Fruit fly (Drosophila melanogaster) whole organism, embryonic: ENCODE data around the gene CG13367.

Experiments
- CG10462 ChIP-seq: fragments of 200-800 bp; sonication (Bioruptor generic); optimal IDR thresholded peaks from 2 replicates; lab custom pipeline; 2016; ENCODE audit warnings: missing biosample characterization, missing genetic modification characterization
- CG10565 ChIP-seq: fragments of 200-800 bp; sonication (Bioruptor generic); optimal IDR thresholded peaks from 3 replicates; lab custom pipeline; 2016; ENCODE audit warnings: missing biosample characterization, mild to moderate bottlenecking, missing genetic modification characterization
- CG11085 ChIP-seq: fragments of 200-800 bp; sonication (Bioruptor generic); IDR thresholded peaks from 2 replicates; pipeline ENCODE4 v1.3.6; 2022; ENCODE audit warnings: missing biosample characterization, missing genetic modification characterization
- CG11695 ChIP-seq: fragments of 200-800 bp; sonication (Bioruptor generic); IDR thresholded peaks from 3 replicates; pipeline ENCODE4 v1.3.6; 2022; ENCODE audit warnings: missing biosample characterization, missing genetic modification characterization
- CG12391 ChIP-seq: fragments of 200-800 bp; sonication (Bioruptor generic); optimal IDR thresholded peaks from 3 replicates; lab custom pipeline; 2018; ENCODE audit warnings: missing biosample characterization, mild to moderate bottlenecking, missing genetic modification characterization, moderate library complexity
- CG13894 ChIP-seq: fragments of 200-800 bp; sonication (Bioruptor generic); optimal IDR thresholded peaks from 3 replicates; lab custom pipeline; 2018; ENCODE audit warnings: missing biosample characterization, mild to moderate bottlenecking, missing genetic modification characterization, moderate library complexity
- CG14710 ChIP-seq: fragments of 200-800 bp; sonication (Bioruptor generic); optimal IDR thresholded peaks from 3 replicates; lab custom pipeline; 2019; ENCODE audit warnings: missing biosample characterization, mild to moderate bottlenecking, missing genetic modification characterization, moderate library complexity
- CG15269 ChIP-seq: fragments of 200-800 bp; sonication (Bioruptor generic); optimal IDR thresholded peaks from 2 replicates; lab custom pipeline; 2018; ENCODE audit warnings: missing biosample characterization, mild to moderate bottlenecking, missing genetic modification characterization, moderate library complexity
- CG1529 ChIP-seq: fragments of 200-800 bp; sonication (Bioruptor generic); optimal IDR thresholded peaks from 3 replicates; lab custom pipeline; 2018; ENCODE audit warnings: missing biosample characterization, missing genetic modification characterization
- CG17361 ChIP-seq: fragments of 200-800 bp; sonication (Bioruptor generic); IDR thresholded peaks from 3 replicates; pipeline ENCODE4 v1.3.6; 2022; ENCODE audit warnings: missing biosample characterization, missing genetic modification characterization
- CG17385 ChIP-seq: fragments of 200-800 bp; sonication (Bioruptor generic); optimal IDR thresholded peaks from 3 replicates; lab custom pipeline; 2018; ENCODE audit warnings: missing biosample characterization, mild to moderate bottlenecking, missing genetic modification characterization
- CG1832 ChIP-seq: fragments of 200-800 bp; sonication (Bioruptor generic); optimal IDR thresholded peaks from 2 replicates; lab custom pipeline; 2017; ENCODE audit warnings: missing biosample characterization, mild to moderate bottlenecking, missing genetic modification characterization, inconsistent platforms
- CG33213 ChIP-seq: fragments of 200-800 bp; sonication (Bioruptor generic); optimal IDR thresholded peaks from 3 replicates; lab custom pipeline; 2016; ENCODE audit warnings: missing biosample characterization, missing genetic modification characterization
- CG33557 ChIP-seq: fragments of 200-800 bp; sonication (Bioruptor generic); optimal IDR thresholded peaks from 2 replicates; lab custom pipeline; 2019; ENCODE audit warnings: missing biosample characterization, mild to moderate bottlenecking, missing genetic modification characterization, moderate library complexity
- CG3407 ChIP-seq: fragments of 200-800 bp; sonication (Bioruptor generic); optimal IDR thresholded peaks from 2 replicates; lab custom pipeline; 2018; ENCODE audit warnings: missing biosample characterization, mild to moderate bottlenecking, missing genetic modification characterization
- CG4617 ChIP-seq: fragments of 200-800 bp; sonication (Bioruptor generic); optimal IDR thresholded peaks from 3 replicates; lab custom pipeline; 2016; ENCODE audit warnings: missing biosample characterization, missing genetic modification characterization, borderline replicate concordance
- CG4730 ChIP-seq: fragments of 200-800 bp; sonication (Bioruptor generic); IDR thresholded peaks from 2 replicates; pipeline ENCODE4 v1.3.6; 2022; ENCODE audit warnings: missing biosample characterization, missing genetic modification characterization
- CG5245 ChIP-seq: fragments of 200-800 bp; sonication (Bioruptor generic); optimal IDR thresholded peaks from 3 replicates; lab custom pipeline; 2016; ENCODE audit warnings: missing biosample characterization, missing genetic modification characterization
- CG9215 ChIP-seq: fragments of 200-800 bp; sonication (Bioruptor generic); IDR thresholded peaks from 2 replicates; pipeline ENCODE4 v1.3.6; 2022; ENCODE audit warnings: missing biosample characterization, missing genetic modification characterization
- Camta ChIP-seq: fragments of 200-800 bp; sonication (Bioruptor generic); optimal IDR thresholded peaks from 2 replicates; lab custom pipeline; 2016; ENCODE audit warnings: missing biosample characterization, missing genetic modification characterization
- CoRest ChIP-seq: fragments of 200-800 bp; sonication (Bioruptor generic); optimal IDR thresholded peaks from 3 replicates; lab custom pipeline; 2018; ENCODE audit warnings: missing biosample characterization, mild to moderate bottlenecking, missing genetic modification characterization, moderate library complexity
- Dip2 ChIP-seq: fragments of 200-800 bp; sonication (Bioruptor generic); IDR thresholded peaks from 2 replicates; pipeline ENCODE4 v1.3.6; 2022; ENCODE audit warnings: missing biosample characterization, missing genetic modification characterization
- MBD-R2 ChIP-seq: fragments of 200-800 bp; sonication (Bioruptor generic); IDR thresholded peaks from 2 replicates; pipeline ENCODE4 v1.3.6; 2022; ENCODE audit warnings: missing biosample characterization, missing genetic modification characterization
- MTF-1 ChIP-seq: fragments of 200-800 bp; sonication (Bioruptor generic); optimal IDR thresholded peaks from 2 replicates; lab custom pipeline; 2018; ENCODE audit warnings: missing biosample characterization, mild to moderate bottlenecking, missing genetic modification characterization, borderline replicate concordance
- Med ChIP-seq: fragments of 200-800 bp; sonication (Bioruptor generic); peaks from one replicate; lab custom pipeline; 2016; ENCODE audit warnings: missing biosample characterization, missing genetic modification characterization, mild to moderate bottlenecking, inconsistent platforms, moderate library complexity
- NK7.1 ChIP-seq: fragments of 200-800 bp; sonication (Bioruptor generic); optimal IDR thresholded peaks from 3 replicates; lab custom pipeline; 2016; ENCODE audit warnings: missing biosample characterization, missing genetic modification characterization
- Nf-YB ChIP-seq: fragments of 200-800 bp; sonication (Bioruptor generic); optimal IDR thresholded peaks from 3 replicates; lab custom pipeline; 2019; ENCODE audit warnings: missing biosample characterization, mild to moderate bottlenecking, missing genetic modification characterization, moderate library complexity
- Opbp ChIP-seq: fragments of 200-800 bp; sonication (Bioruptor generic); IDR thresholded peaks from 3 replicates; pipeline ENCODE4 v1.3.6; 2022; ENCODE audit warnings: missing biosample characterization, missing genetic modification characterization; ENCODE audit not compliant: partially characterized antibody
- Sin3A ChIP-seq: fragments of >200 bp; optimal IDR thresholded peaks from 2 replicates; lab custom pipeline; 2018
- Six4 ChIP-seq: fragments of 200-800 bp; sonication (Bioruptor generic); optimal IDR thresholded peaks from 2 replicates; lab custom pipeline; 2016; ENCODE audit warnings: missing biosample characterization, missing genetic modification characterization
- bowl ChIP-seq: fragments of 200-800 bp; sonication (Bioruptor generic); IDR thresholded peaks from 2 replicates; pipeline ENCODE4 v1.3.6; 2022; ENCODE audit warnings: missing biosample characterization, missing genetic modification characterization
- cato ChIP-seq: fragments of 200-800 bp; sonication (Bioruptor generic); optimal IDR thresholded peaks from 2 replicates; lab custom pipeline; 2016; ENCODE audit warnings: missing biosample characterization, missing genetic modification characterization, borderline replicate concordance
- cg ChIP-seq: fragments of 200-800 bp; sonication (Bioruptor generic); optimal IDR thresholded peaks from 3 replicates; lab custom pipeline; 2019; ENCODE audit warnings: missing biosample characterization, mild to moderate bottlenecking, missing genetic modification characterization, moderate library complexity
- eve ChIP-seq, 2 experiments: fragments of >200 bp; optimal IDR thresholded peaks; 2 replicates each; lab custom pipeline; 2017; ENCODE audit warnings: missing biosample characterization in 2 of 2, missing genetic modification characterization in 2 of 2
- exex ChIP-seq: fragments of 200-800 bp; sonication (Bioruptor generic); optimal IDR thresholded peaks from 4 replicates; lab custom pipeline; 2018; ENCODE audit warnings: missing biosample characterization, mild to moderate bottlenecking, missing genetic modification characterization, moderate library complexity
- gce ChIP-seq: fragments of 200-800 bp; sonication (Bioruptor generic); IDR thresholded peaks from 3 replicates; pipeline ENCODE4 v1.3.6; 2022; ENCODE audit warnings: missing biosample characterization, missing genetic modification characterization
- jing ChIP-seq: fragments of 200-800 bp; sonication (Bioruptor generic); optimal IDR thresholded peaks from 2 replicates; lab custom pipeline; 2018; ENCODE audit warnings: missing biosample characterization, mild to moderate bottlenecking, missing genetic modification characterization
- klu ChIP-seq: fragments of 200-800 bp; sonication (Bioruptor generic); IDR thresholded peaks from 2 replicates; pipeline ENCODE4 v1.3.6; 2022; ENCODE audit warnings: missing biosample characterization, missing genetic modification characterization
- knrl ChIP-seq: fragments of 200-800 bp; sonication (Bioruptor generic); IDR thresholded peaks from 3 replicates; pipeline ENCODE4 v1.3.6; 2022; ENCODE audit warnings: missing biosample characterization, missing genetic modification characterization; ENCODE audit not compliant: partially characterized antibody
- maf-S ChIP-seq: fragments of 200-800 bp; sonication (Bioruptor generic); optimal IDR thresholded peaks from 2 replicates; lab custom pipeline; 2016; ENCODE audit warnings: missing biosample characterization, missing genetic modification characterization
- nerfin-1 ChIP-seq: fragments of 200-800 bp; sonication (Bioruptor generic); optimal IDR thresholded peaks from 3 replicates; lab custom pipeline; 2019; ENCODE audit warnings: missing biosample characterization, mild to moderate bottlenecking, missing genetic modification characterization, moderate library complexity
- nmo ChIP-seq: fragments of 200-800 bp; sonication (Bioruptor generic); optimal IDR thresholded peaks from 2 replicates; lab custom pipeline; 2018; ENCODE audit warnings: missing biosample characterization, mild to moderate bottlenecking, missing genetic modification characterization, moderate library complexity
- onecut ChIP-seq: fragments of 200-800 bp; sonication (Bioruptor generic); IDR thresholded peaks from 2 replicates; pipeline ENCODE4 v1.3.6; 2022; ENCODE audit warnings: missing biosample characterization, missing genetic modification characterization
- pb ChIP-seq: fragments of 200-800 bp; sonication (Bioruptor generic); optimal IDR thresholded peaks from 3 replicates; lab custom pipeline; 2016; ENCODE audit warnings: missing biosample characterization, missing genetic modification characterization
- phol ChIP-seq: fragments of 200-800 bp; sonication (Bioruptor generic); optimal IDR thresholded peaks from 3 replicates; lab custom pipeline; 2018; ENCODE audit warnings: missing biosample characterization, mild to moderate bottlenecking, missing genetic modification characterization, moderate library complexity
- pnt ChIP-seq: fragments of 200-800 bp; sonication (Bioruptor generic); optimal IDR thresholded peaks from 3 replicates; lab custom pipeline; 2016; ENCODE audit warnings: missing biosample characterization, missing genetic modification characterization
- run ChIP-seq: fragments of 200-800 bp; sonication (Bioruptor generic); optimal IDR thresholded peaks from 3 replicates; lab custom pipeline; 2018; ENCODE audit warnings: missing biosample characterization, mild to moderate bottlenecking, missing genetic modification characterization
- stwl ChIP-seq: fragments of 200-800 bp; sonication (Bioruptor generic); optimal IDR thresholded peaks from 3 replicates; lab custom pipeline; 2018; ENCODE audit warnings: missing biosample characterization, mild to moderate bottlenecking, missing genetic modification characterization, moderate library complexity
- tin ChIP-seq: fragments of 200-800 bp; sonication (Bioruptor generic); optimal IDR thresholded peaks from 3 replicates; lab custom pipeline; 2016; ENCODE audit warnings: missing biosample characterization, missing genetic modification characterization
- unc-4 ChIP-seq: fragments of 200-800 bp; sonication (Bioruptor generic); IDR thresholded peaks from 2 replicates; pipeline ENCODE4 v1.3.6; 2022; ENCODE audit warnings: missing biosample characterization, missing genetic modification characterization; ENCODE audit not compliant: partially characterized antibody

CG13367 gene

DNA sequence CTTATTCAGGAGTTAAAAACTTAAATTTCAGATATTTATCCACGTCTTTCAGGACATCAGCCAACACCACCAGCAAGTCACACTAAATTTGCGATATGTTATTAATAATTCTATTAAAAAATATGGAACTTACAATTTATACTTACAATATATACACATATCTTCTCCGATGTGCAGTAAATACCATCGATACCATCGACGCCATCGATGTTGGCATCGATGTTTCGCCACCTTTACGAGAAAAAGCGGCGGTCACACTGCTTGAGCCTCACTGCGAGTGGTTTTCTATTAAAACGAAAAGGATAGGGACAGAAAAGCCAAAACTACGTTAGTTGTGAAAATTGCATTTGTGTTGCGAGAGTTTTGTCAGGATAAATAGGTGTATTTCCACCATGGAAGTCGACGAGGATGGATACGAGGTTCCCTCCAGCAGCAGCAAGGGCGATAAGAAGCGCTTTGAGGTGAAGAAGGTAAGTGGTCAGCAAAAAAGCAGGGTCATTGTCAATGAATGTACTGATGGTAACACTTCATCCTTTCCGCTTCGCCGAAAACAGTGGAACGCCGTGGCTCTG lies 2.6 kb downstream of the CG13367 start, which contains the start of gene Roc1a (continued):
- no peak for TF ChIP-seq Nf-YB (GFP tag; lab: Kevin White, UChicago)
- TF ChIP-seq jing (GFP tag; lab: Kevin White, UChicago), result no peak
- peak; percentile 32 for TF ChIP-seq CG14710 (tag; lab: Kevin White, UChicago)
- TF ChIP-seq maf-S (GFP tag; lab: Kevin White, UChicago), result no peak
- TF ChIP-seq phol (tag; lab: Kevin White, UChicago), result peak; percentile 34
- TF ChIP-seq Sin3A (lab: Kevin White, UChicago), result peak; percentile 45
- peak; percentile 88 for TF ChIP-seq Opbp (GFP tag; lab: Robert Waterston, UW)
- no peak for TF ChIP-seq CG11695 (GFP tag; lab: Robert Waterston, UW)
- no peak for TF ChIP-seq CG10462
- no peak for TF ChIP-seq cato (GFP tag; lab: Kevin White, UChicago)
- TF ChIP-seq pb (GFP tag; lab: Kevin White, UChicago), result no peak
- no peak for TF ChIP-seq CG1529 (GFP tag; lab: Kevin White, UChicago)
- TF ChIP-seq CG33213 (GFP tag; lab: Kevin White, UChicago), result no peak
- TF ChIP-seq CG17361, result peak; percentile 59; the same call in 1 of the 3 replicates
- TF ChIP-seq MTF-1 (GFP tag; lab: Kevin White, UChicago), result no peak
- no peak for TF ChIP-seq run (tag; lab: Kevin White, UChicago)
- no peak for TF ChIP-seq tin (GFP tag; lab: Kevin White, UChicago)
- TF ChIP-seq Six4, result no peak
- peak; percentile 75 for TF ChIP-seq knrl (GFP tag; lab: Robert Waterston, UW)
- TF ChIP-seq CG12391 (tag; lab: Kevin White, UChicago), result peak; percentile 11
- TF ChIP-seq CG3407 (GFP tag; lab: Kevin White, UChicago), result no peak
- TF ChIP-seq Camta (GFP tag; lab: Kevin White, UChicago), result no peak
- TF ChIP-seq CG13894 (tag; lab: Kevin White, UChicago), result no peak
- no peak for TF ChIP-seq eve (GFP tag; optimal IDR thresholded peaks at IDR 0.05; lab: Kevin White, UChicago)
- peak; percentile 74 for TF ChIP-seq unc-4 (GFP tag; lab: Robert Waterston, UW)
- TF ChIP-seq CG11085 (GFP tag; lab: Robert Waterston, UW), result no peak
- no peak for TF ChIP-seq CG15269 (tag; lab: Kevin White, UChicago)
- no peak for TF ChIP-seq pnt (GFP tag; lab: Kevin White, UChicago)
- peak; percentile 47 for TF ChIP-seq MBD-R2 (GFP tag; lab: Robert Waterston, UW)
- TF ChIP-seq CG4617 (GFP tag; lab: Kevin White, UChicago), result peak; percentile 67

DNA sequence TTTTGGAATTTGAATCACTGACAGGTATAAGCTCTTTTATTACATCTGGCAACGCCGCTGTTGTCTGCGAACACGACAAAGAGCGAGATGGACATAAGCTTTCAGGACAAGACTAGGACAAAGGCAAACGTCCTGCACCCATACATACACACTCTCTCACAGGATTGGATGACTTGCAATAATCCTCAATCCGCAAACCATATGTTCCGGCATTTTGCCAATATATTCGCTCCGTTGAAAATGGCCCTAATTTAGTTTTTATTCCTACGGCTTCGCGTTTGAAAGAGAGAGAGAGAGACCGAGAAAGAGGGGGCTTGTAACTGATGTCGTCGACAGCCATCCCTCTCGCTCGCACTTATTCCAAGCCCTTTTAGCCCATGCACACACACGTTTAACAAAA lies 9.7 kb downstream of the CG13367 start:
- TF ChIP-seq Sin3A (lab: Kevin White, UChicago), result no peak
- no peak for TF ChIP-seq CG17385 (GFP tag; lab: Kevin White, UChicago)
- TF ChIP-seq CG33557, result no peak
- no peak for TF ChIP-seq CG5245 (GFP tag; lab: Kevin White, UChicago)
- no peak for TF ChIP-seq bowl
- peak; percentile 64 for TF ChIP-seq Med (GFP tag; lab: Kevin White, UChicago)
- peak; percentile 12 for TF ChIP-seq Nf-YB (GFP tag; lab: Kevin White, UChicago)
- TF ChIP-seq NK7.1 (GFP tag; lab: Kevin White, UChicago), result no peak
- TF ChIP-seq gce, result no peak
- peak; percentile 58 for TF ChIP-seq onecut (GFP tag; lab: Robert Waterston, UW)
- no peak for TF ChIP-seq CG10565 (GFP tag; lab: Kevin White, UChicago)
- peak; percentile 5 for TF ChIP-seq stwl (tag; lab: Kevin White, UChicago)
- no peak for TF ChIP-seq CoRest (tag; lab: Kevin White, UChicago)
- peak; percentile 52 for TF ChIP-seq CG9215 (GFP tag; lab: Robert Waterston, UW)
- TF ChIP-seq tin (GFP tag; lab: Kevin White, UChicago), result no peak
- TF ChIP-seq CG4730, result no peak
- TF ChIP-seq exex (tag; lab: Kevin White, UChicago), result no peak
- TF ChIP-seq nmo, result peak; percentile 2
- TF ChIP-seq Dip2, result no peak
- TF ChIP-seq CG1832 (GFP tag; lab: Kevin White, UChicago), result peak; percentile 78
- TF ChIP-seq nerfin-1 (tag; lab: Kevin White, UChicago), result peak; percentile 62
- no peak for TF ChIP-seq CG33213 (GFP tag; lab: Kevin White, UChicago)
- no peak for TF ChIP-seq klu (GFP tag; lab: Robert Waterston, UW)
- peak; percentile 14 for TF ChIP-seq cg (GFP tag; lab: Kevin White, UChicago)
